Worm (Caenorhabditis elegans): ENCODE data around the gene Y47D3A.34.

ce11 chrIII:11267372-11267771 is 32.7 kb upstream of the Y47D3A.34 start:
- TF ChIP-seq isw-1 (GFP tag; IDR thresholded peaks at IDR 0.05): no peak
- TF ChIP-seq ces-1 (GFP tag; optimal IDR thresholded peaks at IDR 0.05): no peak
- no peak for TF ChIP-seq elt-3 (tag; optimal IDR thresholded peaks at IDR 0.05)
- no peak for TF ChIP-seq unc-62 (GFP tag; optimal IDR thresholded peaks at IDR 0.05)
- TF ChIP-seq nhr-11 (tag; optimal IDR thresholded peaks at IDR 0.05): no peak
- peak; percentile 48 for TF ChIP-seq elt-2 (tag; optimal IDR thresholded peaks at IDR 0.05)
- TF ChIP-seq xbp-1 (tag; optimal IDR thresholded peaks at IDR 0.05): no peak
- TF ChIP-seq egl-27 (tag; optimal IDR thresholded peaks at IDR 0.05): no peak
- TF ChIP-seq nhr-84 (tag; optimal IDR thresholded peaks at IDR 0.05): no peak
- no peak for TF ChIP-seq fkh-10 (GFP tag; optimal IDR thresholded peaks at IDR 0.05)
- TF ChIP-seq vab-15 (tag; optimal IDR thresholded peaks at IDR 0.05): no peak
- no peak for TF ChIP-seq lin-13 (GFP tag; optimal IDR thresholded peaks at IDR 0.05)
- TF ChIP-seq efl-3 (GFP tag; optimal IDR thresholded peaks at IDR 0.05): no peak
